Fruit fly (Drosophila melanogaster) whole organism, larva: Measurements from ENCODE around the gene CG12702.

ENCODE experiments used
- noc ChIP-seq: fragments of 200-800 bp; sonication (Bioruptor generic); optimal IDR thresholded peaks from 3 replicates; lab custom pipeline; 2019; ENCODE audit warnings: missing biosample characterization, mild to moderate bottlenecking, missing genetic modification characterization, moderate library complexity

The CG12702 gene

DNA sequence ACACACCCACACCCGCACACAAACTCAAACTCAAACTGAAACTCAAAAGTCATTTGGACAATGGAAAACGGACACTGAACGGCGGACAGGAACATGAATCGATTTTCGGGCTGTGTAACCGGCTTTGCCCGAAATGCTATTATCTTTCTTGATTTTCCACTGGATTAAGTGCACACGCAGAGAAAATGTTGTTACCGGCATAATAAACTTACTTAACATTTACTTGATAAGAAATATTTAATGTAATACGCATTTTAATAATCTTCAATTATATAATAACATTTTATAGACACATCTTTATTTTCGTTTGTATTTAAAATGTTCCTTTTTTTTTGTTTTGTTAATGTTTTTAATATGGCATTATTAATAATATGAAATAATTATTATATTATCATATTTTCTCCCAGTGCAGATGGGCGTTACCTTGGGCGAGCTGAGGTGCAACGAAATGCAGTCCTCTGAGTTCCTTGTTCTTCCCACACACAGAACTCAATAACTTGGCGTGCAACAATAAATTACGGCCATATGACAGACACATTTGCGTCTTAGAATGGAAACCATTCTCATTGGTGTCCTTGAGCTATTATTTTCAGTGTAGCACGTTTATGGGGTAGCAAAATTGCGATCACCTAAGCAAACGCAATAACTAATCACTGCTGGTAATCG, at the start of gene CG12702:
Gene CG12702 (minus strand): TSS at position 51 of the 666 bp plus-strand sequence.
- TF ChIP-seq noc (tag; lab: Kevin White, UChicago) = no peak

DNA sequence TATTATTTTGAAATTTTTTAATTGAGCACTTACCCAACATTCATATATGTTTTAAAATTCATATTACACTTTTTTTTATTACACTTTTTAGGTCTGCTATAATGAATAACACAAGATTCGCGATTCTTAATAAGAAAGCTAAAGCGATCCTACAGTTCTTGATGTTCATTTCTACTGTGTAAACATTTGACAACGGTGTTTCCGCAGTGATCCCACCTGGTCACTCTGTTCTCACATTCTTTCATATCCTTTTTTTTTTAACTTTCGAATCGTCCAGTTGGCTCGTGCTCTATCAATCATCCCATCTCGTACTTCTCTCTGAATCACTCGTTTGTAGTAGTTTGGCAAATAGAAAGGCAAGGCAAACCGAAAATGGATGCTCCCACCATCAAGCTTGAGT, 47.8 kb upstream of the CG12702 start, which contains the start of gene SkpD:
Gene SkpD (plus strand): TSS at position 301 of the 400 bp plus-strand sequence.
- TF ChIP-seq noc (tag; lab: Kevin White, UChicago) = no peak

DNA sequence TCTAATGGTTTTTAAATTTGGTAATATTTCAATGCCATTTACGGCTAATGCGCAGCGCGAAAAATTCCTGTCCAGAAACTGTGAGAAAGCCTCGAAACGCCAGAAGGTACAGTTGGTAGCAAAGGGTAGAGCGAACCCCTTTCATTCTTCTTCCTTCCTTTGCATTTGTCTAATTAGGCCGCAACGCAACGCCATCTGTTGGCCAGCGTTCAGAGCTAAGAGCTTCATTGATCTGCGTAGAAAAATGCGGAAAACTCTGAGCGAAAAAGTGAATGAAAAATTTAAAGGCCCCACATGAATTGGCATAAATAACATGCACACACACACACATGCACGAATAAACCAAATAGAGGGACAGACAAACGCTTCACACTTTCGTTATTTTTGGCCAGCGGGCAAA, 46.4 kb upstream of the CG12702 start:
- no peak for TF ChIP-seq noc (tag; lab: Kevin White, UChicago)

DNA sequence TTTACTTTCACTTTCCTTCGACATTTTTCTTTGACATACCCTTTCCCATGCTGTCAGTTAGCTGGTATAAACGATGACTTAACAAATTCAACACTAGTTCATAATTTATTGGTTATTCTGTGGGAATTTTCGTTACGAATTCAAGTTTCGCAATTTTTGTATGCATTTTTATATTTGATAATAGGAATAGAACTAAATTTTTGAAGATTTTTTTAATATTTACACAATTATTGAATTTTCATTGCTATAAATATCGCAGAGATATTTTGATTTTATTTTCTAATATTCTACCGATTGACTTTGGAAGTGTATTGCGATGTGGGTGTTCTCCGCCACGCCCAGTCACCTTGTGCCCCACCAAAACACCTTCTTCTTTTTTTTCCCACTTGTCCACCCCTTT, 41.5 kb upstream of the CG12702 start:
- no peak for TF ChIP-seq noc (tag; lab: Kevin White, UChicago)

DNA sequence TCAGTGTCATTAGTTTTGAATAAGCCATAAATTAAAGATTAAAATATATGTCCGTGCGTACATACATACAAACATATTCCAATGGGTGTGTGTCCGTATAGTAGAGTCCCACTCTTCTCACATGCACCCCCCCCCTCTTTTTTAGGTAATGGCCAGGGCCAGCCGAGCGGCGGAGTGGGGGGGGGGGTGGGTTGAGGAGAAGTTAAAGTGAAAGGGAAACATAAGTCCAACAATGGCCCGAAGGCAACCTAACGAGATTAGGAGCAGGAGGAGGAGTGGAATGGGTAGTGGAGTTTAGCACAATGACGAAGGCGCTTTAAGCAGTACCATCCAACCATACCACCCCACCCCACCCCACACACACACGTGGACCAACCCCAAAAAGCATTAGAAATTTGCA, 31.1 kb upstream of the CG12702 start:
- TF ChIP-seq noc (tag; lab: Kevin White, UChicago) = no peak

DNA sequence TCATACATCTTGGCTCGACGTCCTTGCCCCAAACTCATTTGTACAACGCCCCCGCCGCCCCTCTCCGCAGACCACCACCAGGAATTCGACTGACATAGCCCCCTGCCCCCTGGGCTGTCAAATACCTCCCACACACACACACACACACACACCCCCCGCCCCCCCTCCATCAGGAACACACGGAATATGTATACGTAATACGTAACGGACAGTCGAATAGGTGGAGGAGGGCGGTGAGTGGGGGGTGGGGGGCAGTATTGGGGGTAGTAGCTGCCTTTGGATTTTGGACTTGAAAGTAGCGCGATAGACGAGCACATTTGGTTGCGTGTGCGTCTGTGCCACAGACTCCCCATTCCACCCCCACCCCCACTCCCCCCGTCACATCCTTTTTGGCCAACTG, 27.9 kb upstream of the CG12702 start:
- no peak for TF ChIP-seq noc (tag; lab: Kevin White, UChicago)

DNA sequence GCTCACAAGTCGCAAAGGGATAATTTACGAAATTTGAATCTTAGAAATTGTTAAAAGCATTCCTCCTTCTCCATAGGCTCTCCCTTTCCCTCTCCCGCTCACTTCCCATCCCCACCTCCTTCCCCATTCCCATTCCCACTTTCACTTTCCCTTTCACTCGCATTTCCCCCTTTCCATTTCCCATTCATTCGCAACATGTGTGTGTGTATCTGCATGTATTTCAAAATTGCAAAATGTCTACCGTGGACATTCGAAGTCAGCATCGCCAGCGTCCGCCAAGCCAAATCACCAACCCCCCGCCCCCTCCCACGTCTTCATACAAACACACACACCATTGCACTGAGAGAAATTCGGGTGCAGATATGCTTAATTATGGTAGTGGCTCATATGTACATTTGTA, 27.2 kb upstream of the CG12702 start:
- no peak for TF ChIP-seq noc (tag; lab: Kevin White, UChicago)

DNA sequence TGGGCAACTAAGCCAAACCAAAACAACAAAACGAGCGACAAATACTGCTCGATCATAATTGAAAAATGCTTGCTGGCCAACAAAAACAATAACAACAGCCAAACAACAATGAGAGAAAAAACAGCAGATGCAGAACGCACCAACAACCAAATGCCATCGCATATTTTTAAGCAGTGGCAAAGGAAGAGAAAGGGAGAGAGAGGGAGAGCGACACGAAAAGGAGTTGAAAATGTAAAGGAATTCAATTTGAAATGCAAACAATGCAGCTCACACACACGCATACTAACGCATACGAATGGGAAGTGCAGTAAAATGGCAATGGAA, 23.9 kb upstream of the CG12702 start:
- no peak for TF ChIP-seq noc (tag; lab: Kevin White, UChicago)

DNA sequence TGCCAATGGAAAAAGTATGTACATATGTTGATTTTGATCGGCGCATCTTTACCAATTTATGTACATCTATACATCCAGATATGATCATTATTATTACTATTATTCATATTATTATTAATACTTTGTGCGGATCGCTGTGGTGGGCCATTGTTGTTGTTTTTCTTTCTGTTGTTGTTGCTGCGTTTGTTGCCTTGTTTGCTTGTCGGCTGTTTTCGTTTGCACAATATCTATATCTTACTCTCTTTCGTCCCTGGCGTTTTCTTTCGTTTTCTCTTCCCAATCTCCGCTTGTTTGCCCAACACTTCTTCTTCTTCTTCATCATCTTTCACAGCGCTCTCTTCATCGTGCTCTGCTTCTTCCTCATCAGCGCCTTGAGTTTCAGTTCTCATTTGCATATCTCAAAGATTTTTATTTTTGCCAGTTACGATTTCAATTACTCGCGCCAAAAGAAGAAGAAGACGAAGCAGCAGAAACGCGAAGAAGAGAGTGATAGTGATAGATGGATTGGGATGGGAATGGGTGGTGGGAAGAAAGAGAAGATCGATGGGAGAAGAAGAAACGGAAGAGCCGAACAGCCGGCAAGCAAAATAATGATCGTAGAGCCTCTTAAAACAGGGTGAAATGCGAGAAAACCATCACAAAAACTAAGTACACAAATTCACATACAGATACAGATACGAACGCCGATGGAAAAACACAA, 23.4 kb upstream of the CG12702 start:
- TF ChIP-seq noc (tag; lab: Kevin White, UChicago) = no peak

DNA sequence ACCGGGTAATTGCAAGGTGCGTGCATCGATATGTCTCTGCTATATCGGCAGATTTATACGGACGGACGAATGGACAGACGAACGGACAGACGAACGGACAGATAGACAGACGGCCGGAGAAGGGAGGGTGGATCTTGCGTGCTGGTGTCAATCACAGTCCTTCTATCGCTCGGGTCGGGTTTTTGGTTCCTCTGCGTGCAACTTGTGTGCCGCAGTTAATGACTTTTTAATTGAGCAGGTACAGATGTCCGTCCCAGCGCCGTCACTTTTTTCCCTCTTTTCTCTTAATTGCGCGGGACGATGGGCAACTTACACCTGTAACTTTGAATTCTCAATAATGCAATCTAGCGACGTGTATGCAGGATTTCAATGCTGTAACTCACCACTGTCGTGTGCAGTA, 22.1 kb upstream of the CG12702 start:
- TF ChIP-seq noc (tag; lab: Kevin White, UChicago) = no peak

DNA sequence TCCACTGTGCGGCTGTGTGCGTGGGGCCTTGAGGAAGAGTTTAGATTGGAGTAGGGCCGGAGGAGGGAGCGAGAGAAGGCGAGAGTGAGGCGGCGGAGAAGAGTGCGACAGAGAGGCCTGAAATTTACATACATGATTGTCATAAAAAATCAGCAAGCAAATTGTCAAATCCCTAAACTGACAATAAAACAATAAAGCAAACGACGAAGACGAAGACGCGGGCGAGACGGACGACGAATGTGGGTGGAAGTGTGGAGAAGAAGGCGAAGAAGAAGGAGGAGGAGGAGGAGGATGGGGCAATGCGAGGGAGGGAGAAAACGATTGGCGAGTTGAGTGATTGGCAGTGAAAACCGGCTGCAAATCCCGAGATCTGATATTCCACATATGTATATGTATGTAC, 20.7 kb upstream of the CG12702 start:
- no peak for TF ChIP-seq noc (tag; lab: Kevin White, UChicago)

DNA sequence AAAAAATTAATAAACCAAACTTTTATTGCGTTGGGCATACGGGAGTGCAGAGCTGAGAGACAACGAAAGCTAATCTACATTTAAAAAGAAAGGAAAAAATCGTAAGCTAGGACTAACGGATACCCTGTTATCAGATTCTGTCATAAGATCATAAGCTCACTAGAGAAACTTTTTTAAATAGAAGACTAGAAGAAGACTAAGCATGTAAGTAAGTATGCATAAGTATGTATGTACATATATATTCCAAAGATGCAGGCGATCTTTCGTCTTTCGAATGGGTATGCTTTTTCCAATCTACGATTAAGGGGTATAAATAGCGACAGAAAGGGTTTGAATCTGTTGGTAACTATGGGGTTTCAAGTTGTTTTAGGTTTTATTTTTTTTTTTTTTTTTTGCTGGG, 20.2 kb upstream of the CG12702 start:
- peak; percentile 40 for TF ChIP-seq noc (tag; lab: Kevin White, UChicago)

DNA sequence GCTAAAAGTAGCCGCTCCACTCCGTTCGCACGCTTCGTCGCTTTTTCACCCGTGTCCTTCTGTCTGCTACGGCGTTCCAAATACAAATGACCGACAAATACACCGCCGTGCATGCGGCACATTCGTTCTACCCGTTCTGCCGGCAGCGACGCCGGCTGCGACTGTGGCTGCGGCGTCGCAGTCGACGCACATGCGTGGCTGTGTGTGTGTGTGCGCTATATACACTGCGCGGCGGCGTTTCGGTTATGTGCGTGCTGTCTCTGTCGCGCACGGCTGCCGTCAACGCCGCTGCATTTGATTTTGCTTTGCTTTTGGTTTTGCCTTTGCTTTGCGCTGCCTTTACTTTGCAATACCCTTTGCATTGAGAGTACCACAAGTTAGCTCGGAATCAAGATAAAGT, 18.8 kb upstream of the CG12702 start, which contains the start of gene zld:
Gene zld (minus strand): TSS at position 92 of the 400 bp plus-strand sequence.
- TF ChIP-seq noc (tag; lab: Kevin White, UChicago) = no peak

DNA sequence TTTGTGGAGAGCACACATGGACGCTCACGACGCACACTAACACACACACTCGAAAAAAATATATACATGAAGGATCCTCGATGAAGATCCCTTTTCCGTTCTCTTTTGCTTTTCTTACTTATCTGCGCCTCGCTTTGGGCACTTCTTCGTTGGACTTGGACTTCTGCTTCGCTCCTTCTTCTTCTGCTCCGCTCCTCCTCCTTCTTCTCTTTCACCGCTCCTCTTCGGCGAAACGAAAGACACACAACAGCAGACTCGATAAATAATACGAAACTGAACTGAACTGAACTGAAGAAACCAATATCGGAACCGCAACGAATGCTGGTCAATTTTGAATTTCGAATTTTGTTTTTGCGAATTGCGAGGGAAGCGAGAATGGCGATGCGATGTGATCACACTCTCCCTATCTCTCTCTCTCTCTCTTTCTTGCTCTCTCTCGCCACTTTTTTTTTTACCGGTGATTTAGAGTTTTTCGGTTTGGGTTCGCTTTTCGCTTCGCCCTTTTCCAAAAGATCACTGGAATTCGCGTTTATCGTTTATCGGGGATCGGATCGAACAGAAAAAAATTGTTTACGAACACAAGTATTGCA, 18.2 kb upstream of the CG12702 start:
- no peak for TF ChIP-seq noc (tag; lab: Kevin White, UChicago)

DNA sequence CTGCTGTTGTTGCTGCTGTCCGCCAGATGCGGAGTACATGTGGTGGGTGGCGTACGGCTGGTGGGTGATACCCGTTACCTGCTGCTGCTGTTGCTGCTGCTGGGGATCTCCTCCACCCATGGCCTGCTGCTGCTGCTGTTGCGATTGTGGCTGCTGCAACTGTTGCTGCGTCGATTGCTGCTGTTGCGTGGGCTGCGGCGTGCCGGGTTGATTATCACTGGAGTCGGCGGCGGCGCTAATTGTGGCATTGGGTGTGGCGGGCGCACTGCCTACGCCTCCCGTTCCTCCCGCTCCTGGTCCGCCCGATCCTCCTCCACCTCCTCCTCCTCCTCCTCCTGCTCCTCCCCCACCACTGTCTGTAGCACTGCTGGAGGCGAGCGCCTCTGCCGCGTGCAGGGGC, 17.2 kb upstream of the CG12702 start:
- no peak for TF ChIP-seq noc (tag; lab: Kevin White, UChicago)

DNA sequence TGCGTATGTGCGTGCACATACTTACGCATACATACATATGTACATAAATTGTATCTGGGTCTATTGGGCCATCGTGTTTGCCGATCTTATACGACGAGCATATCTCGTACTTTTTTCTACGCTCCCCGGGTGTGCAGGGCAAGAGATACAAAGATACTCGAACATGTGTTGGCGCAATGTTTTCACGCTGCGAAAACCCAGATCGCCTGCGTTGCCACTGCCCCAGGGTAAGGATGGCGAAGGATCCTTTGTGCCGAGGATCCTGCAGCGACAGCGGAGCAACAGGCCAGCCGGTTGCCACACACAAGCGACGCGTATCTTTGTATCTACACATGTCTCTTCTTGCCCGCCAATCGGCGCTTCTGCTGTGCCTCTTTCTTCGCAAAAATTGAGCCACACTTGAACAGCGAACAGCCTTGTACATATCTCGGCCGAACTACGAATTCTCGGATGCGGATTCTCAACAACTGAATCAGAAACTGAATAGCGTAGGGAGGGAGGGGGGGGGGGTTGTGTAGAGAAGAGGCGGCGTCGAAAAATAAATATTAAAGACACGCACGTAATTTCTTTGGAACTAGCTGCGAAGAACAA, 10.5 kb upstream of the CG12702 start:
- TF ChIP-seq noc (tag; lab: Kevin White, UChicago) = no peak
